Fruit fly (Drosophila melanogaster) Kc167 (cell line): ENCODE results near the gene ph-d.

Source experiments
- Sin3A ChIP-seq: fragments of >200 bp; optimal IDR thresholded peaks from 2 replicates; lab custom pipeline; 2018; ENCODE audit warnings: missing external identifiers
- insv ChIP-seq: fragments of >200 bp; optimal IDR thresholded peaks from 3 replicates; lab custom pipeline; 2018; ENCODE audit warnings: missing external identifiers
- psq ChIP-seq: fragments of >200 bp; optimal IDR thresholded peaks from 2 replicates; lab custom pipeline; 2017; ENCODE audit warnings: missing external identifiers

DNA sequence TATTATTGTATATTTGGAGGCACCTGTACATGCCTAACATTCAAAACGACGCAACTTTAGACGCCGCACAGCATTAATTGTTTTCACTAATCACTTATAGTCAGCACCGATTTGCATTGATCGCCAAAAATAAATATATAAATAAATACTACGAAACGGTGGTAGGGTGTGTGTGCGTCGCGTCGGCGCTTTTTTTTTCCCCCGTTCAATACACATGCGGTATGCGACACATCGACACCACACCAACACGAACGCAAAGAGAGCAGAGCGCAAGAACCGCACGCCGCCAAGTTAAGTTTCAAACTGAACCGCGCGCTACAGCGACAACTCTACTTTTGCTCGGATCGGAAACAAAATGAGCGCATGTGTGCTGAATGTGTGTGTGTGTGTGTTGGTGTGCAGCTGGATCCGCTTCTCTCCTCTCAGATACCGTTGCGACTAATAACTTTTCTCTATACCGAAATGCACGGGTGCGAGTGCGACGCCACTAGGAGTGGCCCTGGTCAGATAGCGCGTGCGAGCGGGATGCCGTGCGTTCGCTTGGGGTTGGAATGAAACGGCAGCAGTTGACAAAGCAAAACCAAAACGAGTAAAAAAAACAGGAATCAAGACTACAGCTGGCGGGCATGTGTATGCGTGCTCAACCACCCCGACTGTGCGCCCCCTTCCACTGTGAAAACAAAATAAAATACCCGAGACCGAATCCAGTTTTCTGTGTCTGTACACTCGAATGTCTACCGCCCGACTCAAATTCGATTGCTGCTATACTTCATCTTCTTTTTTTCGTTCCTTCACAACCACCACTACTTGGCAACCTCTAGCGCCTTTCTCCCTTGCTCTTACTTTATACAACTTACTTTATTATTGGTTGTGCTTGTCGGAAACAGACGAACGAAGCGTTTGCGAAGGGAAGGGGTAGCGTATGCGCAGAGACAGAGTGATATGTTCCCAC lies at the start of gene ph-d:
- TF ChIP-seq psq (lab: Kevin White, UChicago) = no peak
- no peak for TF ChIP-seq Sin3A (lab: Kevin White, UChicago)
- no peak for TF ChIP-seq insv (lab: Kevin White, UChicago)
